Worm (Caenorhabditis elegans) whole organism, mixed stage, embryonic: ENCODE results near the gene set-17.

Experiments used
- elt-1 ChIP-seq: sonication (generic microtip); optimal IDR thresholded peaks from 2 replicates; lab custom pipeline; 2017; ENCODE audit warnings: missing genetic modification characterization, mild to moderate bottlenecking, missing compliant biosample characterization, antibody characterized with exemption, moderate library complexity, borderline replicate concordance; ENCODE audit not compliant: insufficient read depth
- lin-13 ChIP-seq: fragments of 150-350 bp; optimal IDR thresholded peaks from 2 replicates; lab custom pipeline; 2014; ENCODE audit warnings: missing biosample characterization, missing genetic modification characterization
- lsy-2 ChIP-seq: fragments of 150-350 bp; optimal IDR thresholded peaks from 2 replicates; lab custom pipeline; 2014; ENCODE audit warnings: missing biosample characterization, missing genetic modification characterization
- mep-1 ChIP-seq: fragments of 150-350 bp; optimal IDR thresholded peaks from 2 replicates; lab custom pipeline; 2017; ENCODE audit warnings: missing biosample characterization, missing genetic modification reagents, missing genetic modification characterization, inconsistent platforms
- nhr-12 ChIP-seq: fragments of 150-350 bp; optimal IDR thresholded peaks from 2 replicates; lab custom pipeline; 2014; ENCODE audit warnings: missing biosample characterization, missing genetic modification characterization
- nhr-2 ChIP-seq: fragments of 150-350 bp; optimal IDR thresholded peaks from 2 replicates; lab custom pipeline; 2014; ENCODE audit warnings: missing biosample characterization, missing genetic modification characterization
- nhr-28 ChIP-seq: fragments of 150-350 bp; optimal IDR thresholded peaks from 2 replicates; lab custom pipeline; 2014; ENCODE audit warnings: missing biosample characterization, missing genetic modification characterization
- nhr-76 ChIP-seq: sonication (generic microtip); optimal IDR thresholded peaks from 2 replicates; lab custom pipeline; 2017; ENCODE audit warnings: missing biosample characterization, missing genetic modification characterization
- snpc-4 ChIP-seq: fragments of 150-350 bp; optimal IDR thresholded peaks from 2 replicates; lab custom pipeline; 2014; ENCODE audit warnings: missing biosample characterization, missing genetic modification characterization
- sptf-1 ChIP-seq: sonication (generic microtip); optimal IDR thresholded peaks from 2 replicates; lab custom pipeline; 2017; ENCODE audit warnings: mild to moderate bottlenecking, missing genetic modification characterization, moderate library complexity, missing compliant biosample characterization
- unc-120 ChIP-seq: sonication (generic microtip); optimal IDR thresholded peaks from 2 replicates; lab custom pipeline; 2017; ENCODE audit warnings: missing genetic modification characterization, missing compliant biosample characterization; ENCODE audit not compliant: poor library complexity, severe bottlenecking
- unc-39 ChIP-seq: fragments of 150-350 bp; optimal IDR thresholded peaks from 2 replicates; lab custom pipeline; 2014; ENCODE audit warnings: missing biosample characterization, missing genetic modification characterization
- unc-62 ChIP-seq: fragments of 150-350 bp; optimal IDR thresholded peaks from 2 replicates; lab custom pipeline; 2014; ENCODE audit warnings: missing biosample characterization, missing genetic modification reagents, missing genetic modification characterization

DNA sequence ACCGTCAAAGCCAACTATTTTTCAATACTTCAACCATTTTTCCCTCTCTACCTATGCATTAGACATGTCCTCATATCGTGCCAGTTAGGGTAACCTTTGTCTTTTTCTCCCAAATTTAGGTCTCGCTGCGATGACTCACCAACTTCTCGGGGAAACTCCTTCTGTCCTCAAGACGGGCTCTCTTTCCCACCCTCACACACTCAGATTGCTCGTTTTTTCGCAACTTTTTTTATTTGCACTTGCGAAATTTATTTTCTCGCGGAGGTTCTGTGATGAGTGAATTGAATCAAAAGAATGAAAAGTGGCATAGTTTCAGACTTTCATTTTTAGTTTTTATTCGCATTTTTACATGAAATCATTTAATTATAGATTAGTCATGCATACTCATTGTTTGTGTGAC, 20.0 kb downstream of the set-17 start:
- TF ChIP-seq mep-1 (tag; lab: Kevin White, UChicago) (no peak), unc-120 (tag; lab: Kevin White, UChicago) (no peak), elt-1 (no peak), unc-62 (GFP tag; lab: Kevin White, UChicago) (no peak), sptf-1 (tag; lab: Kevin White, UChicago) (no peak), nhr-12 (tag; lab: Kevin White, UChicago) (no peak), lsy-2 (no peak), lin-13 (no peak), nhr-76 (tag; lab: Kevin White, UChicago) (no peak), nhr-2 (tag; lab: Kevin White, UChicago) (no peak), snpc-4 (tag; lab: Kevin White, UChicago) (no peak), nhr-28 (no peak), unc-39 (tag; lab: Kevin White, UChicago) (no peak)
